Worm (Caenorhabditis elegans): ENCODE data around the gene dmsr-10.

- TF ChIP-seq R02D3.7 (tag; optimal IDR thresholded peaks at IDR 0.05) (no peak), unc-62 (GFP tag; optimal IDR thresholded peaks at IDR 0.05) (no peak), nhr-11 (tag; optimal IDR thresholded peaks at IDR 0.05) (no peak), egl-27 (tag; optimal IDR thresholded peaks at IDR 0.05) (no peak), zag-1 (tag; optimal IDR thresholded peaks at IDR 0.05) (no peak), ceh-16 (tag; optimal IDR thresholded peaks at IDR 0.05) (no peak), elt-3 (tag; optimal IDR thresholded peaks at IDR 0.05) (no peak)
Observed at ce11 chrV:6762361-6762760, 39.4 kb downstream of the dmsr-10 start, which contains the start of gene T25F10.4.
